Worm (Caenorhabditis elegans) whole organism, L4 larva: ENCODE results near the gene riok-3.

ENCODE experiments used
- F26F4.8 ChIP-seq: fragments of 200-800 bp; sonication (Bioruptor generic); conservative IDR thresholded peaks from 2 replicates; pipeline ENCODE4 v1.3.6; 2022; ENCODE audit warnings: missing genetic modification characterization, missing compliant biosample characterization
- F37D6.2 ChIP-seq: sonication (generic microtip); optimal IDR thresholded peaks from 2 replicates; lab custom pipeline; 2016; ENCODE audit warnings: mild to moderate bottlenecking, missing genetic modification characterization, missing compliant biosample characterization
- F49E8.2 ChIP-seq: sonication (generic microtip); optimal IDR thresholded peaks from 2 replicates; lab custom pipeline; 2016; ENCODE audit warnings: missing compliant biosample characterization, mild to moderate bottlenecking, missing genetic modification characterization, borderline replicate concordance
- R02D3.7 ChIP-seq: fragments of 150-350 bp; sonication (generic microtip); optimal IDR thresholded peaks from 3 replicates; lab custom pipeline; 2014; ENCODE audit warnings: missing biosample characterization, missing genetic modification characterization
- Y48G9A.11 ChIP-seq: fragments of 200-800 bp; sonication (Bioruptor generic); IDR thresholded peaks from 2 replicates; pipeline ENCODE4 v1.3.6; 2022; ENCODE audit warnings: missing genetic modification reagents, missing genetic modification characterization, missing compliant biosample characterization
- ZK546.5 ChIP-seq, 2 experiments: sonication (generic microtip); optimal IDR thresholded peaks; 2 replicates each; lab custom pipeline; 2017; ENCODE audit warnings: missing biosample characterization in 2 of 2, missing genetic modification characterization in 2 of 2
- aha-1 ChIP-seq: fragments of 150-350 bp; peaks from one replicate; lab custom pipeline; 2014; ENCODE audit warnings: missing biosample characterization, missing genetic modification characterization
- ama-1 ChIP-seq: fragments of 150-350 bp; optimal IDR thresholded peaks from 2 replicates; lab custom pipeline; 2014; ENCODE audit warnings: inconsistent platforms, mixed read lengths
- ceh-62 ChIP-seq: sonication (generic microtip); optimal IDR thresholded peaks from 2 replicates; lab custom pipeline; 2017; ENCODE audit warnings: missing biosample characterization, missing genetic modification characterization
- ces-1 ChIP-seq: fragments of 150-350 bp; sonication (generic microtip); optimal IDR thresholded peaks from 4 replicates; lab custom pipeline; 2014; ENCODE audit warnings: missing biosample characterization, missing genetic modification reagents, missing genetic modification characterization
- cey-2 ChIP-seq: sonication (generic microtip); optimal IDR thresholded peaks from 3 replicates; lab custom pipeline; 2017; ENCODE audit warnings: missing genetic modification characterization, mild to moderate bottlenecking, missing compliant biosample characterization, antibody characterized with exemption, borderline replicate concordance; ENCODE audit not compliant: insufficient read depth
- daf-19 ChIP-seq: fragments of 200-800 bp; sonication (Bioruptor generic); conservative IDR thresholded peaks from 2 replicates; pipeline ENCODE4 v1.3.6; 2022; ENCODE audit warnings: missing genetic modification characterization, missing compliant biosample characterization
- dmd-6 ChIP-seq: fragments of 200-800 bp; sonication (Bioruptor generic); IDR thresholded peaks from 2 replicates; pipeline ENCODE4 v1.3.6; 2022; ENCODE audit warnings: missing genetic modification reagents, missing genetic modification characterization, missing compliant biosample characterization
- dmd-8 ChIP-seq: fragments of 200-800 bp; sonication (Bioruptor generic); IDR thresholded peaks from 2 replicates; pipeline ENCODE4 v1.3.6; 2022; ENCODE audit warnings: missing genetic modification characterization, missing compliant biosample characterization
- dmd-9 ChIP-seq: fragments of 200-800 bp; sonication (Bioruptor generic); IDR thresholded peaks from 2 replicates; pipeline ENCODE4 v1.3.6; 2022; ENCODE audit warnings: missing genetic modification reagents, missing genetic modification characterization, missing compliant biosample characterization
- egl-27 ChIP-seq: sonication (generic microtip); optimal IDR thresholded peaks from 3 replicates; lab custom pipeline; 2017; ENCODE audit warnings: missing biosample characterization, missing genetic modification reagents, missing genetic modification characterization
- fkh-10 ChIP-seq: fragments of 150-350 bp; optimal IDR thresholded peaks from 2 replicates; lab custom pipeline; 2014; ENCODE audit warnings: missing biosample characterization, missing genetic modification reagents, missing genetic modification characterization
- hlh-11 ChIP-seq: fragments of 200-800 bp; sonication (Bioruptor generic); optimal IDR thresholded peaks from 2 replicates; lab custom pipeline; 2018; ENCODE audit warnings: mild to moderate bottlenecking, missing genetic modification characterization, missing compliant biosample characterization
- hlh-30 ChIP-seq: sonication (generic microtip); optimal IDR thresholded peaks from 2 replicates; lab custom pipeline; 2017; ENCODE audit warnings: antibody characterized with exemption, mild to moderate bottlenecking, missing genetic modification characterization, missing compliant biosample characterization; ENCODE audit not compliant: insufficient read depth
- hmg-1.1 ChIP-seq: fragments of 200-800 bp; sonication (Bioruptor generic); IDR thresholded peaks from 2 replicates; pipeline ENCODE4 v1.3.6; 2022; ENCODE audit warnings: missing genetic modification reagents, missing genetic modification characterization, missing compliant biosample characterization
- lin-13 ChIP-seq: fragments of 150-350 bp; optimal IDR thresholded peaks from 2 replicates; lab custom pipeline; 2014; ENCODE audit warnings: missing biosample characterization, missing genetic modification reagents, missing genetic modification characterization
- lin-29 ChIP-seq: fragments of 200-800 bp; sonication (Bioruptor generic); IDR thresholded peaks from 2 replicates; pipeline ENCODE4 v1.3.6; 2022; ENCODE audit warnings: missing genetic modification reagents, missing genetic modification characterization, missing compliant biosample characterization
- lin-39 ChIP-seq: fragments of 150-350 bp; optimal IDR thresholded peaks from 2 replicates; lab custom pipeline; 2014; ENCODE audit warnings: missing biosample characterization, missing genetic modification reagents, missing genetic modification characterization
- lir-3 ChIP-seq: sonication (generic microtip); optimal IDR thresholded peaks from 2 replicates; lab custom pipeline; 2016; ENCODE audit warnings: mild to moderate bottlenecking, missing genetic modification characterization, missing compliant biosample characterization
- lsy-2 ChIP-seq, 2 experiments: fragments of 150-350 bp in 1 of 2; sonication (generic microtip) in 1 of 2; optimal IDR thresholded peaks; 2 replicates each; lab custom pipeline; 2014 to 2017; ENCODE audit warnings: missing biosample characterization in 2 of 2, missing genetic modification characterization in 2 of 2
- madf-9 ChIP-seq: fragments of 200-800 bp; sonication (Bioruptor generic); conservative IDR thresholded peaks from 2 replicates; pipeline ENCODE4 v1.3.6; 2022; ENCODE audit warnings: missing genetic modification reagents, missing genetic modification characterization, missing compliant biosample characterization
- mdt-29 ChIP-seq: fragments of 200-800 bp; sonication (Bioruptor generic); IDR thresholded peaks from 2 replicates; pipeline ENCODE4 v1.3.6; 2022; ENCODE audit warnings: missing genetic modification reagents, missing genetic modification characterization, missing compliant biosample characterization
- mep-1 ChIP-seq: fragments of 150-350 bp; sonication (generic microtip); optimal IDR thresholded peaks from 3 replicates; lab custom pipeline; 2014; ENCODE audit warnings: missing biosample characterization, missing genetic modification characterization
- mxl-2 ChIP-seq: fragments of 200-800 bp; sonication (Bioruptor generic); conservative IDR thresholded peaks from 2 replicates; pipeline ENCODE4 v1.3.6; 2022; ENCODE audit warnings: missing genetic modification reagents, missing genetic modification characterization, missing compliant biosample characterization
- nhr-10 ChIP-seq: fragments of 150-350 bp; optimal IDR thresholded peaks from 2 replicates; lab custom pipeline; 2014; ENCODE audit warnings: missing biosample characterization, missing genetic modification characterization
- nhr-102 ChIP-seq: sonication (generic microtip); optimal IDR thresholded peaks from 2 replicates; lab custom pipeline; 2016; ENCODE audit warnings: mild to moderate bottlenecking, missing genetic modification characterization, moderate library complexity, missing compliant biosample characterization
- nhr-111 ChIP-seq: fragments of 200-800 bp; sonication (Bioruptor generic); optimal IDR thresholded peaks from 2 replicates; lab custom pipeline; 2018; ENCODE audit warnings: mild to moderate bottlenecking, missing genetic modification characterization, missing compliant biosample characterization
- nhr-237 ChIP-seq: sonication (generic microtip); optimal IDR thresholded peaks from 2 replicates; lab custom pipeline; 2017; ENCODE audit warnings: missing biosample characterization, missing genetic modification characterization
- nhr-28 ChIP-seq: fragments of 150-350 bp; optimal IDR thresholded peaks from 2 replicates; lab custom pipeline; 2014; ENCODE audit warnings: missing biosample characterization, missing genetic modification characterization
- nhr-41 ChIP-seq: fragments of 200-800 bp; sonication (Bioruptor generic); IDR thresholded peaks from 2 replicates; pipeline ENCODE4 v1.3.6; 2022; ENCODE audit warnings: missing genetic modification reagents, missing genetic modification characterization, missing compliant biosample characterization
- nhr-42 ChIP-seq: fragments of 200-800 bp; sonication (Bioruptor generic); IDR thresholded peaks from 2 replicates; pipeline ENCODE4 v1.3.6; 2022; ENCODE audit warnings: missing genetic modification characterization, missing compliant biosample characterization
- nhr-76 ChIP-seq: fragments of 150-350 bp; optimal IDR thresholded peaks from 2 replicates; lab custom pipeline; 2014; ENCODE audit warnings: missing biosample characterization, missing genetic modification characterization
- nhr-77 ChIP-seq: fragments of 150-350 bp; optimal IDR thresholded peaks from 2 replicates; lab custom pipeline; 2014; ENCODE audit warnings: missing biosample characterization, missing genetic modification characterization
- php-3 ChIP-seq: fragments of 200-800 bp; sonication (Bioruptor generic); IDR thresholded peaks from 2 replicates; pipeline ENCODE4 v1.3.6; 2022; ENCODE audit warnings: missing genetic modification reagents, missing genetic modification characterization, missing compliant biosample characterization
- pqm-1 ChIP-seq: sonication (generic microtip); optimal IDR thresholded peaks from 2 replicates; lab custom pipeline; 2017; ENCODE audit warnings: missing biosample characterization, missing genetic modification characterization
- rbr-2 ChIP-seq: sonication (generic microtip); optimal IDR thresholded peaks from 2 replicates; lab custom pipeline; 2016; ENCODE audit warnings: missing genotype, missing genetic modification characterization, missing compliant biosample characterization
- skn-1 ChIP-seq: fragments of 150-350 bp; optimal IDR thresholded peaks from 2 replicates; lab custom pipeline; 2014; ENCODE audit warnings: missing biosample characterization, missing genetic modification characterization
- snpc-1.2 ChIP-seq: fragments of 200-800 bp; sonication (Bioruptor generic); IDR thresholded peaks from 2 replicates; pipeline ENCODE4 v1.3.6; 2022; ENCODE audit warnings: missing genetic modification reagents, missing genetic modification characterization, missing compliant biosample characterization
- spr-1 ChIP-seq: sonication (generic microtip); optimal IDR thresholded peaks from 2 replicates; lab custom pipeline; 2016; ENCODE audit warnings: mild to moderate bottlenecking, missing genetic modification characterization, missing compliant biosample characterization
- spr-3 ChIP-seq: fragments of 200-800 bp; sonication (Bioruptor generic); optimal IDR thresholded peaks from 2 replicates; lab custom pipeline; 2018; ENCODE audit warnings: mild to moderate bottlenecking, missing genetic modification characterization, missing compliant biosample characterization
- tra-1 ChIP-seq: fragments of 200-800 bp; sonication (Bioruptor generic); IDR thresholded peaks from 2 replicates; pipeline ENCODE4 v1.3.6; 2022; ENCODE audit warnings: missing genetic modification reagents, missing genetic modification characterization, missing compliant biosample characterization
- unc-62 ChIP-seq, 3 experiments: fragments of 150-350 bp in 1 of 3; sonication (generic microtip); optimal IDR thresholded peaks in 2 of 3; peaks in 1 of 3; 1 replicate in 1 of 3; 2 replicates in 2 of 3; lab custom pipeline; 2014 to 2017; ENCODE audit warnings: missing biosample characterization in 3 of 3, missing genetic modification characterization in 3 of 3, missing genetic modification reagents in 3 of 3, missing genotype in 1 of 3
- vab-7 ChIP-seq: fragments of 200-800 bp; sonication (Bioruptor generic); IDR thresholded peaks from 2 replicates; pipeline ENCODE4 v1.3.6; 2022; ENCODE audit warnings: missing genetic modification reagents, missing genetic modification characterization, missing compliant biosample characterization
- zfp-3 ChIP-seq: fragments of 200-800 bp; sonication (Bioruptor generic); conservative IDR thresholded peaks from 2 replicates; pipeline ENCODE4 v1.3.6; 2022; ENCODE audit warnings: missing genetic modification reagents, missing genetic modification characterization, missing compliant biosample characterization
- zip-11 ChIP-seq: fragments of 200-800 bp; sonication (Bioruptor generic); IDR thresholded peaks from 2 replicates; pipeline ENCODE4 v1.3.6; 2022; ENCODE audit warnings: missing genetic modification characterization, missing compliant biosample characterization
- zip-2 ChIP-seq: fragments of 150-350 bp; optimal IDR thresholded peaks from 2 replicates; lab custom pipeline; 2014; ENCODE audit warnings: missing biosample characterization, missing genetic modification characterization
- ztf-11 ChIP-seq: fragments of 150-350 bp; optimal IDR thresholded peaks from 2 replicates; lab custom pipeline; 2014; ENCODE audit warnings: missing biosample characterization, missing genetic modification characterization

The riok-3 gene

DNA sequence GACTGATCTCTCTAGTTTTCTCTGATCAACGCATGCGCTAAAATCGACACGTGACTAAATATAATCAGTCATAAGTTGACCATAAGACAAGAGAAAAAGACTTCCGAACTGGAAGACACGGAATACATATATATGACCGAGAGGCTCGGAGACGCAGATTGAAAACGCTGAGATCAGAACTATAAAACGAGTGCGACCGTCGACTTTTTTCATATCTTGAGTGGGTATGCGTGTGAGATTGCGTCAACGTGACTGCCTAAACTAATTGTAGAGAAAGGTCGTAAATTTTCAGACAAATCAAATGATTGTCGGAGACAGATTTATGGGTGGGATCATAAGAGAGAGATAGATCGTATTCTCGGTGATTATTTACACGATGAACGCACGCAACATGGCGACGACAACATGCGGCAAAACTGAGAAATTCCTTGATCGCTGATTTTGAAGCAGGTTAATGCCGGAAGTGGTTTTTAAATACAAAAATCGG lies 2.8 kb upstream of the riok-3 start (continued):
- TF ChIP-seq mep-1 (tag; lab: Kevin White, UChicago) (peak; percentile 63), lin-39 (tag; lab: Kevin White, UChicago) (no peak), hlh-30 (tag; lab: Kevin White, UChicago) (peak; percentile 87), zfp-3 (GFP tag; lab: Robert Waterston, UW) (no peak), hmg-1.1 (GFP tag; lab: Robert Waterston, UW) (no peak), nhr-102 (no peak), R02D3.7 (tag; lab: Kevin White, UChicago) (no peak), Y48G9A.11 (no peak), ces-1 (no peak), tra-1 (GFP tag; lab: Robert Waterston, UW) (0 out of 2 replicates have a peak, but pooled peaks have one; percentile 6), fkh-10 (no peak), madf-9 (GFP tag; lab: Robert Waterston, UW) (no peak), lir-3 (no peak), lin-29 (no peak), daf-19 (no peak), ztf-11 (tag; lab: Kevin White, UChicago) (no peak), spr-3 (GFP tag; lab: Kevin White, UChicago) (no peak), ceh-62 (tag; lab: Kevin White, UChicago) (no peak), zip-11 (GFP tag; lab: Robert Waterston, UW) (no peak), egl-27 (no peak), ama-1 (peak; percentile 64), nhr-10 (tag; lab: Kevin White, UChicago) (no peak), rbr-2 (tag; lab: Kevin White, UChicago) (no peak), aha-1 (peak; percentile 81), dmd-9 (no peak), php-3 (peak; percentile 94), dmd-6 (GFP tag; lab: Robert Waterston, UW) (peak; percentile 37; the same call in 1 of the 2 replicates), unc-62 (GFP tag; optimal IDR thresholded peaks at IDR 0.05 in 1 of 2; lab: Kevin White, UChicago) (no peak), unc-62 (tag; optimal IDR thresholded peaks at IDR 0.05; lab: Kevin White, UChicago) (no peak), nhr-42 (no peak), mxl-2 (GFP tag; lab: Robert Waterston, UW) (no peak), nhr-237 (tag; lab: Kevin White, UChicago) (no peak), nhr-76 (no peak), F49E8.2 (tag; lab: Kevin White, UChicago) (no peak), zip-2 (peak; percentile 5), dmd-8 (GFP tag; lab: Robert Waterston, UW) (no peak), vab-7 (GFP tag; lab: Robert Waterston, UW) (no peak), skn-1 (tag; lab: Kevin White, UChicago) (no peak), mdt-29 (no peak), pqm-1 (tag; lab: Kevin White, UChicago) (no peak), nhr-28 (tag; lab: Kevin White, UChicago) (peak; percentile 75), nhr-41 (GFP tag; lab: Robert Waterston, UW) (no peak), nhr-77 (tag; lab: Kevin White, UChicago) (peak; percentile 45), spr-1 (no peak), hlh-11 (peak; percentile 81), ZK546.5 (tag; optimal IDR thresholded peaks at IDR 0.05; lab: Kevin White, UChicago) (no peak), F37D6.2 (no peak), lin-13 (GFP tag; lab: Kevin White, UChicago) (peak; percentile 8), cey-2 (no peak), F26F4.8 (GFP tag; lab: Robert Waterston, UW) (no peak), nhr-111 (no peak), lsy-2 (tag; optimal IDR thresholded peaks at IDR 0.05; lab: Kevin White, UChicago) (peak; percentile 2 to 25), snpc-1.2 (GFP tag; lab: Robert Waterston, UW) (no peak)
